Worm (Caenorhabditis elegans): ENCODE results near the gene unc-129.

DNA sequence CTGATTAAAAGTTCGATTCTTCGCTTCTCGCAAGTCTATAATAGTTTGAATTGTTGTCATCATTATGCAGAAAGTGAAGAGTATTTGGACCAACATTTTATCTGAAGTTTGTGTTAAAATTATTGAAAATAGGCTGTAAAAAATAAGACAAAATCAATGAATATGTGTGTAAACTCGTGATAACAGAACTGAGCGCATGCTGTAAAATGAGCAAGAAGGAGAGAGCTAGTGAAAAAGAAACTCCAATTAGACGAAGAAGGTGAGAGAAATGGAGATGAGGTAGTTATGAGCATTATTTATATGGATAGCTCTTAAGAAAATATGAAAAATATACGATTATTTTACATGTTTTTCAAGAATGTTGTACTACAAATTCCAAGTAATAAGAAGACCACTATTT, 15.6 kb upstream of the unc-129 start, which contains the start of gene C53D6.4:
- TF ChIP-seq ceh-28 (tag; optimal IDR thresholded peaks at IDR 0.05) (no peak), nhr-10 (tag; optimal IDR thresholded peaks at IDR 0.05) (no peak), hlh-30 (tag; optimal IDR thresholded peaks at IDR 0.05; ENCODE audit: insufficient read depth) (no peak), dpl-1 (GFP tag; optimal IDR thresholded peaks at IDR 0.05) (no peak), lin-13 (GFP tag; optimal IDR thresholded peaks at IDR 0.05) (no peak), daf-19 (GFP tag; conservative IDR thresholded peaks at IDR 0.05) (no peak), daf-16 (GFP tag; optimal IDR thresholded peaks at IDR 0.05) (no peak), daf-16 (tag; optimal IDR thresholded peaks at IDR 0.05) (no peak), egl-27 (tag; optimal IDR thresholded peaks at IDR 0.05) (no peak)

Measured in whole organism, L4 larva.